Fruit fly (Drosophila melanogaster) whole organism, embryonic: ENCODE results near the gene temp.

ENCODE experiments used
- Ada2b ChIP-seq: fragments of 200-800 bp; sonication (Bioruptor generic); IDR thresholded peaks from 2 replicates; pipeline ENCODE4 v1.3.6; 2022; ENCODE audit warnings: missing biosample characterization, missing genetic modification characterization
- BEAF-32 ChIP-seq: fragments of 200-800 bp; sonication (Bioruptor generic); optimal IDR thresholded peaks from 3 replicates; lab custom pipeline; 2017; ENCODE audit warnings: missing biosample characterization, missing genetic modification characterization, mild to moderate bottlenecking, moderate library complexity, missing genetic modification reagents
- Blimp-1 ChIP-seq: fragments of 200-800 bp; sonication (Bioruptor generic); optimal IDR thresholded peaks from 3 replicates; lab custom pipeline; 2018; ENCODE audit warnings: missing biosample characterization, missing genetic modification characterization, mild to moderate bottlenecking, moderate library complexity, missing genetic modification reagents
- CG10274 ChIP-seq: fragments of 200-800 bp; sonication (Bioruptor generic); optimal IDR thresholded peaks from 3 replicates; lab custom pipeline; 2017; ENCODE audit warnings: missing biosample characterization, mild to moderate bottlenecking, missing genetic modification characterization
- CG10543 ChIP-seq: fragments of 200-800 bp; sonication (Bioruptor generic); optimal IDR thresholded peaks from 3 replicates; lab custom pipeline; 2017; ENCODE audit warnings: missing biosample characterization, mild to moderate bottlenecking, missing genetic modification characterization, moderate library complexity
- CG11696 ChIP-seq: fragments of 200-800 bp; sonication (Bioruptor generic); IDR thresholded peaks from 2 replicates; pipeline ENCODE4 v1.3.6; 2022; ENCODE audit warnings: missing biosample characterization, missing genetic modification characterization
- CG12155 ChIP-seq: fragments of 200-800 bp; sonication (Bioruptor generic); optimal IDR thresholded peaks from 3 replicates; lab custom pipeline; 2016; ENCODE audit warnings: missing biosample characterization, missing genetic modification characterization
- CG12236 ChIP-seq: fragments of 200-800 bp; sonication (Bioruptor generic); optimal IDR thresholded peaks from 2 replicates; lab custom pipeline; 2016; ENCODE audit warnings: missing biosample characterization, missing genetic modification characterization
- CG14667 ChIP-seq: fragments of 200-800 bp; sonication (Bioruptor generic); IDR thresholded peaks from 2 replicates; pipeline ENCODE4 v1.3.6; 2022; ENCODE audit warnings: missing biosample characterization, missing genetic modification characterization
- CG1603 ChIP-seq: fragments of 200-800 bp; sonication (Bioruptor generic); optimal IDR thresholded peaks from 2 replicates; lab custom pipeline; 2019; ENCODE audit warnings: missing biosample characterization, mild to moderate bottlenecking, missing genetic modification characterization, moderate library complexity
- CG2678 ChIP-seq: fragments of 200-800 bp; sonication (Bioruptor generic); optimal IDR thresholded peaks from 3 replicates; lab custom pipeline; 2019; ENCODE audit warnings: missing biosample characterization, mild to moderate bottlenecking, missing genetic modification characterization, moderate library complexity
- CG4328 ChIP-seq: fragments of 200-800 bp; sonication (Bioruptor generic); optimal IDR thresholded peaks from 3 replicates; lab custom pipeline; 2017; ENCODE audit warnings: missing biosample characterization, missing genetic modification reagents, missing genetic modification characterization
- CG43689 ChIP-seq: fragments of 200-800 bp; sonication (Bioruptor generic); IDR thresholded peaks from 2 replicates; pipeline ENCODE4 v1.3.6; 2022; ENCODE audit warnings: missing biosample characterization, missing genetic modification characterization
- CG6854 ChIP-seq: fragments of 200-800 bp; sonication (Bioruptor generic); optimal IDR thresholded peaks from 3 replicates; lab custom pipeline; 2017; ENCODE audit warnings: missing biosample characterization, mild to moderate bottlenecking, missing genetic modification characterization
- CG7839 ChIP-seq: fragments of 200-800 bp; sonication (Bioruptor generic); optimal IDR thresholded peaks from 3 replicates; lab custom pipeline; 2018; ENCODE audit warnings: missing biosample characterization, mild to moderate bottlenecking, missing genetic modification characterization, moderate library complexity
- CG7928 ChIP-seq: fragments of 200-800 bp; sonication (Bioruptor generic); optimal IDR thresholded peaks from 2 replicates; lab custom pipeline; 2017; ENCODE audit warnings: missing biosample characterization, mild to moderate bottlenecking, missing genetic modification characterization
- CG7963 ChIP-seq: fragments of 200-800 bp; sonication (Bioruptor generic); IDR thresholded peaks from 3 replicates; pipeline ENCODE4 v1.3.6; 2022; ENCODE audit warnings: missing biosample characterization, missing genetic modification characterization; ENCODE audit not compliant: partially characterized antibody
- Deaf1 ChIP-seq: fragments of 200-800 bp; optimal IDR thresholded peaks from 3 replicates; lab custom pipeline; 2019; ENCODE audit warnings: missing biosample characterization, mild to moderate bottlenecking, missing genetic modification characterization, moderate library complexity
- HLH3B ChIP-seq: fragments of 200-800 bp; sonication (Bioruptor generic); IDR thresholded peaks from 2 replicates; pipeline ENCODE4 v1.3.6; 2022; ENCODE audit warnings: missing biosample characterization, missing genetic modification characterization
- Hey ChIP-seq: fragments of 200-800 bp; sonication (Bioruptor generic); optimal IDR thresholded peaks from 3 replicates; lab custom pipeline; 2018; ENCODE audit warnings: missing biosample characterization, mild to moderate bottlenecking, missing genetic modification characterization
- Hr39 ChIP-seq: fragments of >200 bp; optimal IDR thresholded peaks from 2 replicates; lab custom pipeline; 2017
- Med ChIP-seq: fragments of 200-800 bp; sonication (Bioruptor generic); peaks from one replicate; lab custom pipeline; 2016; ENCODE audit warnings: missing biosample characterization, missing genetic modification characterization, mild to moderate bottlenecking, inconsistent platforms, moderate library complexity
- NC2β ChIP-seq: fragments of 200-800 bp; sonication (Bioruptor generic); optimal IDR thresholded peaks from 2 replicates; lab custom pipeline; 2016; ENCODE audit warnings: missing biosample characterization, missing genetic modification characterization
- Neu2 ChIP-seq: fragments of 200-800 bp; sonication (Bioruptor generic); optimal IDR thresholded peaks from 3 replicates; lab custom pipeline; 2016; ENCODE audit warnings: missing biosample characterization, missing genetic modification characterization, borderline replicate concordance
- Nf-YA ChIP-seq: fragments of 200-800 bp; sonication (Bioruptor generic); IDR thresholded peaks from 2 replicates; pipeline ENCODE4 v1.3.6; 2022; ENCODE audit warnings: missing biosample characterization, missing genetic modification characterization
- Optix ChIP-seq: fragments of 200-800 bp; sonication (Bioruptor generic); IDR thresholded peaks from 3 replicates; pipeline ENCODE4 v1.3.6; 2022; ENCODE audit warnings: missing biosample characterization, missing genetic modification characterization
- Spps ChIP-seq: fragments of 200-800 bp; sonication (Bioruptor generic); optimal IDR thresholded peaks from 2 replicates; lab custom pipeline; 2018; ENCODE audit warnings: missing biosample characterization, mild to moderate bottlenecking, missing genetic modification characterization
- Trl ChIP-seq, 3 experiments: fragments of >200 bp in 2 of 3; fragments of 200-800 bp in 1 of 3; sonication (Bioruptor generic) in 1 of 3; optimal IDR thresholded peaks; 2 replicates in 1 of 3; 3 replicates in 2 of 3; lab custom pipeline; 2016 to 2017; ENCODE audit warnings: missing biosample characterization in 1 of 3, missing genetic modification characterization in 1 of 3
- abd-A ChIP-seq: fragments of 200-800 bp; sonication (Bioruptor generic); optimal IDR thresholded peaks from 3 replicates; lab custom pipeline; 2019; ENCODE audit warnings: missing biosample characterization, mild to moderate bottlenecking, missing genetic modification characterization, moderate library complexity
- al ChIP-seq: fragments of 200-800 bp; sonication (Bioruptor generic); IDR thresholded peaks from 2 replicates; pipeline ENCODE4 v1.3.6; 2022; ENCODE audit warnings: missing biosample characterization, missing genetic modification characterization
- bsh ChIP-seq, 2 experiments: fragments of 200-800 bp; sonication (Bioruptor generic); optimal IDR thresholded peaks; 2 replicates each; lab custom pipeline; 2017 to 2018; ENCODE audit warnings: mild to moderate bottlenecking in 2 of 2, missing biosample characterization in 2 of 2, missing genetic modification characterization in 2 of 2, moderate library complexity in 1 of 2
- chinmo ChIP-seq: fragments of 200-800 bp; sonication (Bioruptor generic); IDR thresholded peaks from 4 replicates; pipeline ENCODE4 v1.3.6; 2022; ENCODE audit warnings: missing biosample characterization, missing genetic modification characterization; ENCODE audit not compliant: partially characterized antibody
- dysf ChIP-seq: fragments of 200-800 bp; sonication (Bioruptor generic); IDR thresholded peaks from 3 replicates; pipeline ENCODE4 v1.3.6; 2022; ENCODE audit warnings: missing biosample characterization, missing genetic modification characterization
- ewg ChIP-seq: fragments of 200-800 bp; sonication (Bioruptor generic); optimal IDR thresholded peaks from 3 replicates; lab custom pipeline; 2017; ENCODE audit warnings: mild to moderate bottlenecking, missing biosample characterization, missing genetic modification reagents, missing genetic modification characterization
- fd96Cb ChIP-seq: fragments of 200-800 bp; sonication (Bioruptor generic); optimal IDR thresholded peaks from 2 replicates; lab custom pipeline; 2018; ENCODE audit warnings: missing biosample characterization, mild to moderate bottlenecking, missing genetic modification characterization, moderate library complexity
- gem ChIP-seq: fragments of 200-800 bp; sonication (Bioruptor generic); optimal IDR thresholded peaks from 2 replicates; lab custom pipeline; 2019; ENCODE audit warnings: missing biosample characterization, mild to moderate bottlenecking, missing genetic modification characterization, moderate library complexity
- grau ChIP-seq: fragments of 200-800 bp; optimal IDR thresholded peaks from 3 replicates; lab custom pipeline; 2019; ENCODE audit warnings: missing biosample characterization, mild to moderate bottlenecking, missing genetic modification characterization, moderate library complexity
- hkb ChIP-seq, 2 experiments: fragments of 200-800 bp in 1 of 2; fragments of >200 bp in 1 of 2; sonication (Bioruptor generic) in 1 of 2; IDR thresholded peaks in 1 of 2; optimal IDR thresholded peaks in 1 of 2; 2 replicates each; pipeline versions ENCODE4 v1.3.6 to Lab custom; 2017 to 2022; ENCODE audit warnings: missing biosample characterization in 1 of 2, missing genetic modification characterization in 1 of 2
- sd ChIP-seq: fragments of 200-800 bp; sonication (Bioruptor generic); optimal IDR thresholded peaks from 3 replicates; lab custom pipeline; 2018; ENCODE audit warnings: missing biosample characterization, mild to moderate bottlenecking, missing genetic modification characterization, moderate library complexity
- so ChIP-seq: fragments of 200-800 bp; sonication (Bioruptor generic); IDR thresholded peaks from 3 replicates; pipeline ENCODE4 v1.3.6; 2022; ENCODE audit warnings: missing biosample characterization, missing genetic modification characterization
- sr ChIP-seq: fragments of 200-800 bp; sonication (Bioruptor generic); IDR thresholded peaks from 3 replicates; pipeline ENCODE4 v1.3.6; 2022; ENCODE audit warnings: missing biosample characterization, missing genetic modification characterization

The temp gene

DNA sequence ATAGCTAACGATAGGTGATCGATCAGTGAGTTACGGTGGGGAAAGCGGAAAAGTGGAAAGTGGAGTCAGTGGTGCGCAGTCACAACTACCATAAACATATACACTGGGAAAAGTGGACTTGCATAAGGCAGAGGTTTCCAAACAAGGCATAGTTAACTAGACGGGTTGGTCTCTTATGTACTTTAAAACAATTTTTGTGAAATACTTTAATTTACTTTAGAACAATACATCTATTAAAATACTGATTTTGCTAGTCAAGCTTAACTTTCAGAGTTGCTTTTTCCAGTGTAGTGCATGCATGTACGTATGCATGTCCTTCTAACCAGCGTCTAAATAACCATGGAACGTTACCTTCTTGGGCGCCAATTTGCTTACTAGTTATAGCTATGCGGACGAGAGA is 42.4 kb downstream of the temp start (continued):
- TF ChIP-seq BEAF-32 (GFP tag; lab: Kevin White, UChicago) (no peak), HLH3B (GFP tag; lab: Robert Waterston, UW) (no peak), grau (tag; lab: Kevin White, UChicago) (peak; percentile 2), ewg (GFP tag; lab: Kevin White, UChicago) (peak; percentile 8), Optix (GFP tag; lab: Robert Waterston, UW) (no peak), bsh (GFP tag; optimal IDR thresholded peaks at IDR 0.05; lab: Kevin White, UChicago) (peak in 1 of 2 experiments; percentile 48), CG2678 (tag; lab: Kevin White, UChicago) (peak; percentile 22), CG6854 (GFP tag; lab: Kevin White, UChicago) (no peak), al (GFP tag; lab: Robert Waterston, UW) (no peak), CG14667 (GFP tag; lab: Robert Waterston, UW) (no peak), Hey (no peak), fd96Cb (tag; lab: Kevin White, UChicago) (peak; percentile 12), CG43689 (no peak), CG7839 (tag; lab: Kevin White, UChicago) (peak; percentile 22), Blimp-1 (GFP tag; lab: Kevin White, UChicago) (peak; percentile 42), Med (peak; percentile 58), CG10274 (GFP tag; lab: Kevin White, UChicago) (no peak), Hr39 (lab: Kevin White, UChicago) (no peak), gem (peak; percentile 39), hkb (optimal IDR thresholded peaks at IDR 0.05; lab: Kevin White, UChicago) (no peak), hkb (GFP tag; IDR thresholded peaks at IDR 0.05; lab: Robert Waterston, UW) (0 out of 2 replicates have a peak, but pooled peaks have one; percentile 9)

DNA sequence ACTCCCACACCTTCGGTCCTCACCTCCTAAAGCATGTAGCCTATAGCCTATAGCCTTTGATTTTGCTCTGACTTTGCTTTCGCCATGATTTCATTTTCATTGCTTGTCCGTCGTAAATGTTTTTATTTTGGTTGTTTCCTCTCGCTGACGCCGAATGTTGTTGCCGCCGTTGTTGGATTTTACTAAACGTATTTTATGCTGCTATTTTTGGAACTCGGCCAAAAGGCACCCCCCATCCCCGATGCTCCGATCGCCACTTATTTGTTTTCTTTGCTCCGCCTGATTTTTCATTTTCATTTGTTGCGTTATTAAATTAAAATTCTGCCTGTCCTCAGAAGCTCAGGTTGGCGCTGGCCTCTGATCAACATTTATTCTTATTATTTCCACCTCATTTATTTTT is 43.1 kb downstream of the temp start:
- TF ChIP-seq CG4328 (GFP tag; lab: Kevin White, UChicago) (peak; percentile 58), sd (peak; percentile 61), Ada2b (GFP tag; lab: Robert Waterston, UW) (no peak), abd-A (tag; lab: Kevin White, UChicago) (peak; percentile 26), Trl (optimal IDR thresholded peaks at IDR 0.05; lab: Kevin White, UChicago) (no peak), Trl (GFP tag; optimal IDR thresholded peaks at IDR 0.05; lab: Kevin White, UChicago) (no peak), Deaf1 (peak; percentile 18), chinmo (GFP tag; lab: Robert Waterston, UW) (0 out of 4 replicates have a peak, but pooled peaks have one; percentile 21), CG12236 (GFP tag; lab: Kevin White, UChicago) (no peak), CG10543 (GFP tag; lab: Kevin White, UChicago) (peak; percentile 89), sr (peak; percentile 46; the same call in 1 of the 3 replicates), CG1603 (no peak)

DNA sequence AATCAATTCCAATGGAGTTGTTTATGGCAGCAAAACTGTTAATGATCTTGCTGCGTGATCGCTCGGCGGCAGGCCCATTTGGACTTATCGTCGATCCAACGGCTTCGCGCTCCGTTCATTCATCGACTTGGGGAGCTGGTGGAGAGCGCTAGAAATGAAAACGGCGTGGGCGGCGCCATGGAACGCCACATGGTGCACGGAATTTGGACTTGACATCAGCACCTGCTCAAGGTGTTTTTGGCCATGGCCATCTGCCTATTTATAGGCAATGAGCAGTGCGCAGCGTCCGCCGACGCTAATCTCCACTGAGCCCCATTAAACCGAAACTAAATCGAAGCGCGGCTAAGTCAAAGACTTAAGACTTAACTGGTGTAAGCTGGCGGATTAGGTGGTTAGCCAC is 43.9 kb downstream of the temp start:
- TF ChIP-seq CG7963 (GFP tag; lab: Robert Waterston, UW) (no peak), sr (peak; percentile 80), NC2β (GFP tag; lab: Kevin White, UChicago) (no peak), Spps (no peak), sd (peak; percentile 83), so (GFP tag; lab: Robert Waterston, UW) (no peak), Nf-YA (GFP tag; lab: Robert Waterston, UW) (no peak), CG11696 (GFP tag; lab: Robert Waterston, UW) (no peak), Neu2 (no peak), dysf (GFP tag; lab: Robert Waterston, UW) (no peak), CG12155 (no peak), CG7928 (no peak)
